Fruit fly (Drosophila melanogaster): Measurements from ENCODE around the gene Syx8.

DNA sequence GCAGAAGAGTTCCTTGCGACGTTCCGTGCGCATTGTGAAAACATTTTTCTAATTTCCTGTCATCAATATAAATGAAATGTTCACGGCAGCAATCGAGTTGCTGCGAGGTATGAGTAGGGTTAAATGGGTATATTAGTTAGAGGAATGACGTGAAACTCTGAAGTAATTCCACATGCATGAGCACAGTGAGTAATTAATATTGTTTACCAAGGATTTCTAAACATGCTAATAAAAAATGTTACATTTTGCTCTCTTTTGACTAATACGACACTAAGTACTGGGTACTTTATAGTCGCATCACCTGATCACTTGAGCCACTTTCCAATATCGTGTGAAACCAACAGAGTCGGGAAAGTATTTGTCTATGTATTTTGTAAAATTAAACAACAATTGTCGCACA lies 42.6 kb downstream of the Syx8 start:
- TF ChIP-seq CG9139 (GFP tag; optimal IDR thresholded peaks at IDR 0.05) (no peak), Lpt (GFP tag; optimal IDR thresholded peaks at IDR 0.05) (no peak), Sox102F (GFP tag; optimal IDR thresholded peaks at IDR 0.05) (no peak), cyc (GFP tag; optimal IDR thresholded peaks at IDR 0.05) (no peak), CG6808 (GFP tag; optimal IDR thresholded peaks at IDR 0.05) (no peak), fkh (GFP tag; optimal IDR thresholded peaks at IDR 0.05) (no peak), Hr38 (GFP tag; optimal IDR thresholded peaks at IDR 0.05) (no peak)

Data from whole organism, prepupa.